Fruit fly (Drosophila melanogaster) whole organism, wandering third instar larva: Measurements from ENCODE around the gene CG10031.

Experiments used
- Abd-B ChIP-seq: fragments of >200 bp; optimal IDR thresholded peaks from 2 replicates; lab custom pipeline; 2017; ENCODE audit warnings: missing biosample characterization, missing genetic modification characterization
- Dfd ChIP-seq: fragments of >200 bp; optimal IDR thresholded peaks from 2 replicates; lab custom pipeline; 2017; ENCODE audit warnings: missing biosample characterization, missing genetic modification characterization
- HLH106 ChIP-seq: fragments of 200-800 bp; optimal IDR thresholded peaks from 3 replicates; lab custom pipeline; 2019; ENCODE audit warnings: missing biosample characterization, mild to moderate bottlenecking, missing genetic modification characterization, moderate library complexity
- Myc ChIP-seq: fragments of >200 bp; optimal IDR thresholded peaks from 2 replicates; lab custom pipeline; 2017
- Sp1 ChIP-seq: fragments of 200-800 bp; sonication (Bioruptor generic); optimal IDR thresholded peaks from 3 replicates; lab custom pipeline; 2019; ENCODE audit warnings: missing biosample characterization, mild to moderate bottlenecking, missing genetic modification characterization, moderate library complexity
- brk ChIP-seq: fragments of 200-800 bp; sonication (Bioruptor generic); optimal IDR thresholded peaks from 2 replicates; lab custom pipeline; 2016; ENCODE audit warnings: missing biosample characterization, mild to moderate bottlenecking, missing genetic modification characterization
- lola ChIP-seq: fragments of >200 bp; optimal IDR thresholded peaks from 2 replicates; lab custom pipeline; 2017; ENCODE audit warnings: missing biosample characterization, missing genetic modification characterization
- rgr ChIP-seq: fragments of 200-800 bp; sonication (Bioruptor generic); optimal IDR thresholded peaks from 3 replicates; lab custom pipeline; 2016; ENCODE audit warnings: missing biosample characterization, mild to moderate bottlenecking, missing genetic modification characterization
- usp ChIP-seq: fragments of >200 bp; optimal IDR thresholded peaks from 2 replicates; lab custom pipeline; 2017; ENCODE audit warnings: missing biosample characterization, missing genetic modification characterization

dm6 chr2L:3737682-3738081, 38.8 kb upstream of the CG10031 start:
- no peak for TF ChIP-seq usp (GFP tag; lab: Kevin White, UChicago)
- no peak for TF ChIP-seq rgr (GFP tag; lab: Kevin White, UChicago)
- TF ChIP-seq brk (GFP tag; lab: Kevin White, UChicago): no peak
- no peak for TF ChIP-seq lola (GFP tag; lab: Kevin White, UChicago)
- TF ChIP-seq Abd-B (GFP tag; lab: Kevin White, UChicago): no peak
- no peak for TF ChIP-seq Sp1 (GFP tag; lab: Kevin White, UChicago)
- TF ChIP-seq Dfd (GFP tag; lab: Kevin White, UChicago): no peak
- no peak for TF ChIP-seq HLH106
- TF ChIP-seq Myc (lab: Kevin White, UChicago): no peak
